Worm (Caenorhabditis elegans): Measurements from ENCODE around the gene F53C11.5.
A peak's percentile ranks its signal among the peaks of the same experiment; 100 is the strongest.

F53C11.5 gene

DNA sequence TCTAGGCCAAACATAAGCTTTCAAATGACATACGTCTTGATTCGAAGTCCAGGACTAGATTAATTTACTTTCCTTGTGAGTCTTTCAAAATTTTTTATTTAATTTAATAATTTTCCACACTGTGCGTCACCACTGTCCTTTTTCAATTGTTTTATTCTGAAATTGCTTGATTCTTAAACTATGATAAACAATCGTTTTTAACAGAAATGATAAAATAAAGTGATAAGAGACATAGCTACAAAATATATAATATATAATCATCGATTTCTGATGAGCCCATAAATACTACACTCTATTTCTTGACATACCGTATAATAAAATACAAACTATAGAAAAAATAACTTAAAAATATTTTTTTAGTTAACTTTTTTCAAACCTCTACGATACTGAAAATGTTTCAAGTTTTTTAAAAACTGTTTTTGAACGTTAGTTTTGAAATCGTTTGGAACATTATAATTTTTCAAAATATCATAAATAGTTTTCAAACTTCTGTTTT lies 18.4 kb upstream of the F53C11.5 start, which contains the start of gene nas-24:
nas-24 (plus strand) TSS at position 446 of the 496 bp plus-strand sequence.
- TF ChIP-seq daf-19 (GFP tag; conservative IDR thresholded peaks at IDR 0.05) (no peak), lin-15B (tag; optimal IDR thresholded peaks at IDR 0.05) (no peak), T26A8.4 (GFP tag; IDR thresholded peaks at IDR 0.05) (no peak), snpc-1.2 (GFP tag; IDR thresholded peaks at IDR 0.05) (no peak), unc-62 (GFP tag; optimal IDR thresholded peaks at IDR 0.05 in 1 of 2) (peak in 1 of 2 experiments; percentile 20), unc-62 (tag; optimal IDR thresholded peaks at IDR 0.05) (no peak), ZK546.5 (tag; optimal IDR thresholded peaks at IDR 0.05) (no peak), nhr-25 (tag; optimal IDR thresholded peaks at IDR 0.05; ENCODE audit: borderline replicate concordance, insufficient read depth) (no peak), pqm-1 (tag; optimal IDR thresholded peaks at IDR 0.05) (peak; percentile 21), nhr-28 (tag; optimal IDR thresholded peaks at IDR 0.05) (peak; percentile 83)

DNA sequence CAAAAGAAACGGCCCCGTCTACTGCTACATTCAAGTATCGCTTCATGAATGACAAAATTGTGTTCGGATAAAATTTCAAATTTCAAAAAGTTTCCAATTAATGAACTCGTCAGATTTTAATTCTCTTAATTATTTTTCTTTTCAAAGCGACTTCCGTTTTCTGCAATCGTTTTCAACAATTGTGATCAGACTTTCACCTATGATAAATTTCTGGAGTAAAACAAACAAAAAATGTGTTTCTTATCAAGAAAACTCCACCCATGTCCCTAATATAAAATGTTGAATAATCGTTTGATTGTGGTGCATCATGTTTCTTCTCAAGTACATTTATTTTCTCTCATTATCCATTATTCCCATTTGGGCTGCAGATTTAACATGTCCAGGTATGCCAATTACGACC lies 16.1 kb upstream of the F53C11.5 start, which contains the start of gene F20G2.5:
F20G2.5 (plus strand) TSS at position 301 of the 400 bp plus-strand sequence.
- TF ChIP-seq nhr-28 (tag; optimal IDR thresholded peaks at IDR 0.05) (peak; percentile 49), nhr-76 (tag; optimal IDR thresholded peaks at IDR 0.05) (no peak)

DNA sequence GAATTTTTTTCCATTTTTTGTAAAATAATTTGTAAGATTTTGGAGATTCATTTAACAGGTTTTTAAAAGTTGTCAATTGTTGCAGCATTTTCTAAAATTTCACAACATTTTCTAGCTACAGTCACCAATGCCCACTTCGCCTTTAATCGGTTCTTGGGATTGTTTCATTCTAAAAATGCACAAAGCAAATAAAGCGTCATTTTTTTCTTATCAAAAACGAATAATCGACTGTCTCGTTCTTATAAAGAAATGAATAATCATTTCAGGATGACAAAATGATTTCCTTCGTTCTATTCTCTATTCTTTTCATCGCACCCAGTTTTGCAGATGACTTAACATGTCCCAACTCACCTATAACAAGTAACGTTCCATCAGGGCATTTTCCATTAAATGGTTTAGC lies 11.8 kb upstream of the F53C11.5 start, which contains the start of gene F53C11.1:
F53C11.1 (plus strand) TSS at position 268 of the 400 bp plus-strand sequence.
- TF ChIP-seq nhr-25 (tag; optimal IDR thresholded peaks at IDR 0.05; ENCODE audit: borderline replicate concordance, insufficient read depth) (no peak), nhr-28 (tag; optimal IDR thresholded peaks at IDR 0.05) (peak; percentile 19), egl-43 (GFP tag; IDR thresholded peaks at IDR 0.05) (no peak), Y5F2A.4 (GFP tag; optimal IDR thresholded peaks at IDR 0.05) (no peak), lin-39 (tag; optimal IDR thresholded peaks at IDR 0.05) (no peak), unc-62 (GFP tag; optimal IDR thresholded peaks at IDR 0.05 in 1 of 2) (peak in 1 of 2 experiments; percentile 19), unc-62 (tag; optimal IDR thresholded peaks at IDR 0.05) (no peak), php-3 (GFP tag; IDR thresholded peaks at IDR 0.05) (no peak), mes-2 (tag; optimal IDR thresholded peaks at IDR 0.05; ENCODE audit: poor library complexity, severe bottlenecking) (no peak), T26A8.4 (GFP tag; IDR thresholded peaks at IDR 0.05) (no peak), ceh-44 (GFP tag; IDR thresholded peaks at IDR 0.05) (no peak), dmd-6 (GFP tag; IDR thresholded peaks at IDR 0.05) (peak; percentile 34; the same call in 1 of the 2 replicates), attf-4 (tag; optimal IDR thresholded peaks at IDR 0.05) (no peak), Y105C5A.15 (GFP tag; IDR thresholded peaks at IDR 0.05) (no peak), pqm-1 (tag; optimal IDR thresholded peaks at IDR 0.05) (peak; percentile 7), aha-1 (tag) (peak; percentile 77), nhr-11 (tag; optimal IDR thresholded peaks at IDR 0.05) (no peak), ceh-32 (tag; optimal IDR thresholded peaks at IDR 0.05; ENCODE audit: poor library complexity) (no peak), hlh-30 (tag; optimal IDR thresholded peaks at IDR 0.05; ENCODE audit: insufficient read depth) (no peak), ces-1 (GFP tag; optimal IDR thresholded peaks at IDR 0.05) (no peak), ceh-20 (GFP tag; IDR thresholded peaks at IDR 0.05) (no peak), lsy-2 (tag; optimal IDR thresholded peaks at IDR 0.05) (no peak), dmd-8 (GFP tag; IDR thresholded peaks at IDR 0.05) (no peak), daf-19 (GFP tag; conservative IDR thresholded peaks at IDR 0.05) (no peak), F37D6.2 (tag; optimal IDR thresholded peaks at IDR 0.05) (no peak), spr-3 (GFP tag; optimal IDR thresholded peaks at IDR 0.05) (no peak), pha-4 (GFP tag; IDR thresholded peaks at IDR 0.05) (no peak), pha-4 (tag; optimal IDR thresholded peaks at IDR 0.05) (no peak), tra-1 (GFP tag; IDR thresholded peaks at IDR 0.05) (no peak), tag-97 (GFP tag; IDR thresholded peaks at IDR 0.05) (no peak)

DNA sequence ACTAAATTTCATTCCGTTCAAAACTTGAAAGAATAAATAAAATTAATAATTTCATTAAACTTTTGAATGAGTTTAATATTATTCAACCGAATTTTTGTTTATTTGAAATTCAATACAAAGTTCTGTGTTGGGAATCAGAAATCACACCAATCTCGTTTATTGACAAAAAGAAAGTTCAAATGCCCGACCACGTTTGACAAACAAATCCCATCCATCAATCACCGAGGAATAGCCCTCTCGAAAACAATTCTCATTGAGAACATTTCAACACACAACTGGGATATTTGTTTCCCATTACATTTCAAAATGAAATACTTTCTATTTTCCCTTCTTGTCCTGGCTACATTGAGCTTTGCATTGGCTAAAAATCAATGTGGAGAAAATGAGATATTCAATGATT lies 9.5 kb upstream of the F53C11.5 start, which contains the start of gene F53C11.9:
F53C11.9 (plus strand) TSS at position 159 of the 400 bp plus-strand sequence.
- TF ChIP-seq nhr-11 (tag; optimal IDR thresholded peaks at IDR 0.05) (no peak), tag-97 (GFP tag; IDR thresholded peaks at IDR 0.05) (no peak), lin-29 (GFP tag; IDR thresholded peaks at IDR 0.05) (no peak), daf-16 (GFP tag; optimal IDR thresholded peaks at IDR 0.05) (peak in 1 of 2 experiments; percentile 70), daf-16 (tag; optimal IDR thresholded peaks at IDR 0.05) (no peak), nhr-41 (GFP tag; IDR thresholded peaks at IDR 0.05) (no peak), unc-62 (GFP tag; optimal IDR thresholded peaks at IDR 0.05 in 1 of 2) (peak in 1 of 2 experiments; percentile 85), unc-62 (tag; optimal IDR thresholded peaks at IDR 0.05) (no peak), T20F7.1 (GFP tag; optimal IDR thresholded peaks at IDR 0.05) (no peak)
